Worm (Caenorhabditis elegans) whole organism, late embryonic: ENCODE results near the gene ckr-2.

Experiments used
- T23F11.4 ChIP-seq: fragments of 200-800 bp; sonication (Bioruptor generic); optimal IDR thresholded peaks from 2 replicates; lab custom pipeline; 2018; ENCODE audit warnings: mild to moderate bottlenecking, missing genetic modification characterization, missing compliant biosample characterization
- Y22D7AL.16 ChIP-seq: sonication (generic microtip); optimal IDR thresholded peaks from 2 replicates; lab custom pipeline; 2016; ENCODE audit warnings: missing genetic modification characterization, missing compliant biosample characterization
- ceh-14 ChIP-seq: sonication (generic microtip); optimal IDR thresholded peaks from 2 replicates; lab custom pipeline; 2016; ENCODE audit warnings: missing genotype, missing genetic modification characterization, missing compliant biosample characterization
- ceh-18 ChIP-seq: sonication (generic microtip); optimal IDR thresholded peaks from 2 replicates; lab custom pipeline; 2016; ENCODE audit warnings: missing genetic modification characterization, missing compliant biosample characterization
- dmd-4 ChIP-seq: sonication (generic microtip); optimal IDR thresholded peaks from 2 replicates; lab custom pipeline; 2016; ENCODE audit warnings: borderline replicate concordance, missing genetic modification characterization, missing compliant biosample characterization
- dve-1 ChIP-seq: sonication (generic microtip); optimal IDR thresholded peaks from 2 replicates; lab custom pipeline; 2017; ENCODE audit warnings: antibody characterized with exemption, mild to moderate bottlenecking, missing genetic modification characterization, missing compliant biosample characterization
- elt-4 ChIP-seq: sonication (generic microtip); optimal IDR thresholded peaks from 2 replicates; lab custom pipeline; 2016; ENCODE audit warnings: missing genetic modification characterization, missing compliant biosample characterization
- hlh-8 ChIP-seq: sonication (generic microtip); optimal IDR thresholded peaks from 2 replicates; lab custom pipeline; 2016; ENCODE audit warnings: missing genotype, missing genetic modification characterization, missing compliant biosample characterization
- pag-3 ChIP-seq: sonication (generic microtip); optimal IDR thresholded peaks from 2 replicates; lab custom pipeline; 2016; ENCODE audit warnings: missing compliant biosample characterization, missing genetic modification characterization, borderline replicate concordance
- pha-2 ChIP-seq: sonication (generic microtip); optimal IDR thresholded peaks from 2 replicates; lab custom pipeline; 2017; ENCODE audit warnings: mild to moderate bottlenecking, missing genetic modification characterization, missing compliant biosample characterization
- zip-5 ChIP-seq: sonication (generic microtip); optimal IDR thresholded peaks from 2 replicates; lab custom pipeline; 2016; ENCODE audit warnings: missing genetic modification characterization, missing compliant biosample characterization

DNA sequence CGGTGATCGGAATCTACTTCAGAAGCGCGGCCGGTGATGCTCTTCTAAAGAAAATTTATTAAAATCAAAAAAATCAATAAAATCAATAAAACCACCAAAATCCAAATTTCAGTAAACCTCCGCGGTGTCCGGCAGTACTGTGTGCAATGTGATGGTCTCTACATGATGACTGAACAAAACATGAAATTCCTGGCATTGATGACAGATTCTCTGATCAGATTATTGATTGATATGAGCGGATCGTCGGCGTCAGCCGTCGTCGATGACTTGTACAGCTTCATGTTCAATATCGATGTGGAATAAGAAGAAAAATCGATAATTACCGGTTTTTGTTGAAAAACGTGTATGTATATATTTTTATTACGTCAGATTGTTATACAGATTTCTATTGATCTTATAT lies 12.5 kb downstream of the ckr-2 start:
- TF ChIP-seq T23F11.4 (GFP tag; lab: Kevin White, UChicago), result no peak
- no peak for TF ChIP-seq elt-4 (tag; lab: Kevin White, UChicago)
- no peak for TF ChIP-seq ceh-18
- no peak for TF ChIP-seq zip-5 (tag; lab: Kevin White, UChicago)
- no peak for TF ChIP-seq dve-1 (tag; lab: Kevin White, UChicago)
- no peak for TF ChIP-seq Y22D7AL.16
- no peak for TF ChIP-seq pag-3
- no peak for TF ChIP-seq pha-2
- no peak for TF ChIP-seq dmd-4 (tag; lab: Kevin White, UChicago)
- TF ChIP-seq hlh-8 (tag; lab: Kevin White, UChicago), result no peak
- TF ChIP-seq ceh-14 (tag; lab: Kevin White, UChicago), result no peak
